Worm (Caenorhabditis elegans): ENCODE results near the gene F44A2.5.

F44A2.5 gene

DNA sequence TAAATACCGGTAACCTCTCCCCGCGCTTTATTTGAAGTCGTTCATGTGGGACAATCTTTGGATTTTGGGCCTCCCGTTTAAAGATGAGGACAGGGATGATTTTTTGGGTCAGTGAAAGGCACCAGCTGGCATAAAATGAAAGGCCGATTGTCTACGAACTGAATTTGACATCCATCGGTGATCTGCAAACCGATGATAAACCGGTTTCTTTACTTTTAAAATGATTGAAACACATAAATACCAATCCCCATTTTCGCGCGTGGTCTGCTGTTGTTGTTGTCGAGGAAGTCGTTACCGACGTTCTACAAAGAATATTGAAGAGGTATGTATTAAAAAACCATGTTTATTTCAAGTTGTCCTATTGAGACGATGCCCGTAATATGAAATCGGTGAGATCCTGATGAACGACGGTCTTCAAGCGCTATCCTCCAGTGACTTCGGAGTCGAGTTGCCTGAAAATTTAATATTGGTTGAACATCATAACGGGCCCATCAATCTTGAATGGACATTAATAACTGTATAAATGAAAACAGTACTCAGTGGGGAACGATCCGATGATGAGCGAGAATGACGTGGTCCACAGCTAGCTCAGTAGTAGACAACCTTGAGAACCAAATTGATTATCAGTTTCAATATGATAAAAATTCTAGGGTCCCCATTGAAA is 45.7 kb downstream of the F44A2.5 start:
- no peak for TF ChIP-seq ZK546.5 (tag; optimal IDR thresholded peaks at IDR 0.05)
- peak; percentile 34 for TF ChIP-seq lin-39 (tag; optimal IDR thresholded peaks at IDR 0.05)
- no peak for TF ChIP-seq pqm-1 (tag; optimal IDR thresholded peaks at IDR 0.05)
- TF ChIP-seq ama-1 (optimal IDR thresholded peaks at IDR 0.05) = peak; percentile 42
- no peak for TF ChIP-seq nhr-28 (tag; optimal IDR thresholded peaks at IDR 0.05)
- no peak for TF ChIP-seq nhr-25 (tag; optimal IDR thresholded peaks at IDR 0.05)
- no peak for TF ChIP-seq jun-1 (tag; optimal IDR thresholded peaks at IDR 0.05)
- no peak for TF ChIP-seq unc-39 (tag; optimal IDR thresholded peaks at IDR 0.05)
- peak; percentile 17 for TF ChIP-seq pha-4 (tag; optimal IDR thresholded peaks at IDR 0.05)
- TF ChIP-seq elt-1 (tag; optimal IDR thresholded peaks at IDR 0.05) = no peak
- TF ChIP-seq ztf-4 (tag; optimal IDR thresholded peaks at IDR 0.05) = no peak
- no peak for TF ChIP-seq nhr-76 (tag; optimal IDR thresholded peaks at IDR 0.05)
- no peak for TF ChIP-seq hmg-11 (tag; optimal IDR thresholded peaks at IDR 0.05)
- peak; percentile 25 for TF ChIP-seq nhr-43 (tag; optimal IDR thresholded peaks at IDR 0.05; ENCODE audit: poor library complexity, severe bottlenecking)

DNA sequence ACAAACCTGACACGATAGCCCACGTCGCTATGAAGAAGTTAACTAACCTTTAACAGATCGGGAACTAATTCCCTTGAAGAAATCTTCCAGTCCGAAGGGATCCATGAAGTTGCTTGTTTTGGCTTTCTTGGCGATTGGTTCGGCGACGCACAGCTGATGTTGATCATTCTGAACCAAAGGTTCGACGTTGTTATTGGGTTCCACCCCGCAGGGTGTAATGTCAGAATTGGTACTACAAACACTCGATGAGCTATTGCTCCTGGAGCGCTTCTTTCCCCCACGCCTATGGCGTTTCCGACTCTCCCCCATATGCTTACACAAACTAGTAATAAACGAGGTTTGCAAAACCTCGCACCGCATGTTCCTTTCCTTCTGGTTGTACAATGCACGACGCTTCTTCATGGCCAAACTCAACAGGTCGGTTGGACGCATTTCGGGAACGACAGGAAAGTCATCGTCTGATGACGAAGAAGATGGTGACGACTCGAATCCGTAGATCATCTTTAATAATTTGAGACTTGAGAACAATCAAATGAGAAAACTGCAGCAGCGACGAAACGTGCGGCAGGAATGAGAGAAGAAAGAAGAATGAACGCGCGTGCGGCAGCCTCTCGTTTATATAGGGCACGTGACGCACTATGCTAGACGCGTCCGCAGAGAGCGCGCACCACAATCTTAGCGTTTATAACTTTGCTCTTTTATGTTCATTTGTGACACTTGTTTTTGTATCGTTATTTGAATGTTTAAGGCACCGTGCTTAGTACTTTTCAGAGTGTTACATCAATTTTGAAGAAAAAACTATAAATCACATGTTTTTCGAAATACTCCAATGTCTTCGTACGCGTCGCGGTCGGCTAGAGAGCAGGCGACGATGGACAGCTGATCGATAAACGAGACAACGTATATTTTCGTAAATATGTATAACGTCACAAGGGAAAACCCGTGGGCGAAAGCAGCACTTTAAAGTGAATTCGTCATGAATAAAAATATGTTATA is 46.5 kb downstream of the F44A2.5 start, which contains the start of gene tos-1:
Gene tos-1, minus strand, starts transcription at position 575 of the 996 bp plus-strand sequence.
- TF ChIP-seq ceh-82 (tag; optimal IDR thresholded peaks at IDR 0.05) (peak; percentile 91), unc-62 (GFP tag; optimal IDR thresholded peaks at IDR 0.05) (peak; percentile 73), nhr-76 (tag; optimal IDR thresholded peaks at IDR 0.05) (peak; percentile 76), lin-15B (tag; optimal IDR thresholded peaks at IDR 0.05) (peak; percentile 86), eor-1 (tag; optimal IDR thresholded peaks at IDR 0.05) (peak; percentile 90 to 100), nhr-11 (tag; optimal IDR thresholded peaks at IDR 0.05) (peak; percentile 97), zag-1 (tag; optimal IDR thresholded peaks at IDR 0.05) (peak; percentile 64), fos-1 (tag; optimal IDR thresholded peaks at IDR 0.05) (peak; percentile 92), elt-1 (tag; optimal IDR thresholded peaks at IDR 0.05) (peak; percentile 43), fkh-10 (GFP tag; optimal IDR thresholded peaks at IDR 0.05) (peak; percentile 96), nhr-67 (tag; optimal IDR thresholded peaks at IDR 0.05) (no peak), mdl-1 (tag; optimal IDR thresholded peaks at IDR 0.05) (peak; percentile 97), lsy-12 (tag; optimal IDR thresholded peaks at IDR 0.05) (peak; percentile 99), nhr-77 (tag; optimal IDR thresholded peaks at IDR 0.05) (peak; percentile 62), snpc-4 (tag; optimal IDR thresholded peaks at IDR 0.05) (peak; percentile 53), ceh-28 (tag; optimal IDR thresholded peaks at IDR 0.05) (peak; percentile 95), elt-2 (tag; optimal IDR thresholded peaks at IDR 0.05) (peak; percentile 93), elt-3 (tag; optimal IDR thresholded peaks at IDR 0.05) (peak; percentile 22 to 95 (median 91)), ceh-9 (tag; optimal IDR thresholded peaks at IDR 0.05) (no peak), ztf-11 (tag; optimal IDR thresholded peaks at IDR 0.05) (peak; percentile 7), nhr-237 (tag; optimal IDR thresholded peaks at IDR 0.05) (no peak), ceh-16 (tag; optimal IDR thresholded peaks at IDR 0.05) (no peak), sea-2 (GFP tag; optimal IDR thresholded peaks at IDR 0.05) (peak; percentile 90), fkh-2 (tag; optimal IDR thresholded peaks at IDR 0.05) (no peak), lin-39 (tag; optimal IDR thresholded peaks at IDR 0.05) (peak; percentile 90), egl-27 (tag; optimal IDR thresholded peaks at IDR 0.05) (peak; percentile 75), nhr-12 (tag; optimal IDR thresholded peaks at IDR 0.05) (no peak), nhr-43 (tag; optimal IDR thresholded peaks at IDR 0.05; ENCODE audit: poor library complexity, severe bottlenecking) (peak; percentile 93), aly-2 (tag; optimal IDR thresholded peaks at IDR 0.05) (no peak), mml-1 (tag; optimal IDR thresholded peaks at IDR 0.05) (peak; percentile 12), nhr-23 (tag; optimal IDR thresholded peaks at IDR 0.05) (peak; percentile 97), tbx-2 (tag; optimal IDR thresholded peaks at IDR 0.05) (peak; percentile 94), daf-12 (tag; optimal IDR thresholded peaks at IDR 0.05) (peak; percentile 60), pqm-1 (tag; optimal IDR thresholded peaks at IDR 0.05) (peak; percentile 76), nfya-1 (tag; optimal IDR thresholded peaks at IDR 0.05; ENCODE audit: insufficient read depth) (peak; percentile 90), ama-1 (optimal IDR thresholded peaks at IDR 0.05) (peak; percentile 100), jun-1 (tag; optimal IDR thresholded peaks at IDR 0.05) (peak; percentile 98), nhr-28 (tag; optimal IDR thresholded peaks at IDR 0.05) (peak; percentile 73), R02D3.7 (tag; optimal IDR thresholded peaks at IDR 0.05) (peak; percentile 93), skn-1 (tag; optimal IDR thresholded peaks at IDR 0.05) (peak; percentile 93), ztf-4 (tag; optimal IDR thresholded peaks at IDR 0.05) (peak; percentile 86), egl-5 (tag; optimal IDR thresholded peaks at IDR 0.05) (peak; percentile 96), nhr-25 (tag; optimal IDR thresholded peaks at IDR 0.05) (peak; percentile 99), unc-39 (tag; optimal IDR thresholded peaks at IDR 0.05) (no peak), pha-4 (tag; optimal IDR thresholded peaks at IDR 0.05) (peak; percentile 98), hmg-11 (tag; optimal IDR thresholded peaks at IDR 0.05) (peak; percentile 75)
